Worm (Caenorhabditis elegans): ENCODE measurements around the gene ugt-46.
A peak's percentile ranks its signal among the peaks of the same experiment; 100 is the strongest.

ugt-46 gene

ce11 chrX:481150-481549 lies 48.9 kb downstream of the ugt-46 start, which contains the start of gene che-2:
Gene che-2 (plus strand): TSS chrX:481450.
- TF ChIP-seq nhr-11 (tag; optimal IDR thresholded peaks at IDR 0.05) (no peak), fkh-8 (tag; optimal IDR thresholded peaks at IDR 0.05) (peak; percentile 50), skn-1 (tag; optimal IDR thresholded peaks at IDR 0.05) (peak; percentile 6), blmp-1 (tag; optimal IDR thresholded peaks at IDR 0.05) (no peak)

- no peak for TF ChIP-seq ceh-88 (GFP tag; IDR thresholded peaks at IDR 0.05)
- TF ChIP-seq C04F5.9 (tag; optimal IDR thresholded peaks at IDR 0.05), result no peak
- TF ChIP-seq ceh-82 (tag; optimal IDR thresholded peaks at IDR 0.05), result no peak
- TF ChIP-seq pqm-1 (tag; optimal IDR thresholded peaks at IDR 0.05), result no peak
- no peak for TF ChIP-seq blmp-1 (tag; optimal IDR thresholded peaks at IDR 0.05)
- no peak for TF ChIP-seq zag-1 (tag; optimal IDR thresholded peaks at IDR 0.05)
- no peak for TF ChIP-seq jun-1 (tag; optimal IDR thresholded peaks at IDR 0.05)
Measured at ce11 chrX:476261-476660, 53.8 kb downstream of the ugt-46 start, which contains the start of gene F38G1.3. Gene F38G1.3 (plus strand): TSS chrX:476561.
